Fruit fly (Drosophila melanogaster) whole organism, pupa: ENCODE measurements around the gene zf30C.

Experiments
- CG15710 ChIP-seq: fragments of 200-800 bp; sonication (Bioruptor generic); optimal IDR thresholded peaks from 2 replicates; lab custom pipeline; 2018; ENCODE audit warnings: missing biosample characterization, mild to moderate bottlenecking, missing genetic modification characterization, moderate library complexity
- CG8301 ChIP-seq: fragments of 200-800 bp; sonication (Bioruptor generic); optimal IDR thresholded peaks from 2 replicates; lab custom pipeline; 2018; ENCODE audit warnings: missing biosample characterization, mild to moderate bottlenecking, missing genetic modification characterization
- EcR ChIP-seq: fragments of 200-800 bp; sonication (Bioruptor generic); optimal IDR thresholded peaks from 3 replicates; lab custom pipeline; 2019; ENCODE audit warnings: missing biosample characterization, missing genetic modification characterization, mild to moderate bottlenecking, moderate library complexity, missing genetic modification reagents
- Snoo ChIP-seq: fragments of 200-800 bp; sonication (Bioruptor generic); optimal IDR thresholded peaks from 3 replicates; lab custom pipeline; 2017; ENCODE audit warnings: missing biosample characterization, mild to moderate bottlenecking, missing genetic modification characterization, inconsistent platforms
- fd96Ca ChIP-seq: fragments of 200-800 bp; sonication (Bioruptor generic); IDR thresholded peaks from 3 replicates; pipeline ENCODE4 v1.3.6; 2022; ENCODE audit warnings: missing biosample characterization, missing genetic modification characterization
- rn ChIP-seq: fragments of 200-800 bp; sonication (Bioruptor generic); IDR thresholded peaks from 2 replicates; pipeline ENCODE4 v1.3.6; 2022; ENCODE audit warnings: missing biosample characterization, missing genetic modification characterization

- no peak for TF ChIP-seq rn (GFP tag; lab: Robert Waterston, UW)
- TF ChIP-seq Snoo, result no peak
- no peak for TF ChIP-seq EcR
- TF ChIP-seq CG8301 (tag; lab: Kevin White, UChicago), result peak; percentile 17
- TF ChIP-seq fd96Ca (GFP tag; lab: Robert Waterston, UW), result peak; percentile 52; the same call in 2 of the 3 replicates
- no peak for TF ChIP-seq CG15710 (tag; lab: Kevin White, UChicago)
Measured at dm6 chr2L:9779147-9779546, 21.0 kb downstream of the zf30C start.
